Fruit fly (Drosophila melanogaster) whole organism, wandering third instar larva: ENCODE data around the gene SF2.

ENCODE experiments used
- Abd-B ChIP-seq: fragments of >200 bp; optimal IDR thresholded peaks from 2 replicates; lab custom pipeline; 2017; ENCODE audit warnings: missing biosample characterization, missing genetic modification characterization
- CG32264 ChIP-seq: fragments of 200-800 bp; sonication (Bioruptor generic); optimal IDR thresholded peaks from 2 replicates; lab custom pipeline; 2016; ENCODE audit warnings: missing biosample characterization, missing genetic modification characterization
- CG9705 ChIP-seq: fragments of 200-800 bp; sonication (Bioruptor generic); optimal IDR thresholded peaks from 2 replicates; lab custom pipeline; 2018; ENCODE audit warnings: missing biosample characterization, mild to moderate bottlenecking, missing genetic modification characterization
- CrebA ChIP-seq: fragments of 200-800 bp; sonication (Bioruptor generic); optimal IDR thresholded peaks from 2 replicates; lab custom pipeline; 2016; ENCODE audit warnings: missing biosample characterization, mild to moderate bottlenecking, missing genetic modification characterization, borderline replicate concordance
- Dfd ChIP-seq: fragments of >200 bp; optimal IDR thresholded peaks from 2 replicates; lab custom pipeline; 2017; ENCODE audit warnings: missing biosample characterization, missing genetic modification characterization
- Dif ChIP-seq: fragments of 200-275, 200-300 bp; sonication (Bioruptor generic); optimal IDR thresholded peaks from 2 replicates; lab custom pipeline; 2018; ENCODE audit warnings: missing biosample characterization, missing genetic modification characterization; ENCODE audit not compliant: partially characterized antibody
- GATAd ChIP-seq: sonication (Bioruptor generic); optimal IDR thresholded peaks from 2 replicates; lab custom pipeline; 2016; ENCODE audit warnings: missing biosample characterization, missing genetic modification characterization
- HLH106 ChIP-seq: fragments of 200-800 bp; optimal IDR thresholded peaks from 3 replicates; lab custom pipeline; 2019; ENCODE audit warnings: missing biosample characterization, mild to moderate bottlenecking, missing genetic modification characterization, moderate library complexity
- Hnf4 ChIP-seq: fragments of 200-800 bp; sonication (Bioruptor generic); optimal IDR thresholded peaks from 2 replicates; lab custom pipeline; 2016; ENCODE audit warnings: missing biosample characterization, mild to moderate bottlenecking, missing genetic modification characterization
- Hr78 ChIP-seq: fragments of >200 bp; optimal IDR thresholded peaks from 2 replicates; lab custom pipeline; 2017; ENCODE audit warnings: missing biosample characterization, missing genetic modification characterization
- Hr83 ChIP-seq: fragments of 200-300 bp; sonication (Bioruptor generic); optimal IDR thresholded peaks from 2 replicates; lab custom pipeline; 2016; ENCODE audit warnings: missing biosample characterization, mild to moderate bottlenecking, missing genetic modification characterization, moderate library complexity; ENCODE audit not compliant: poor library complexity, severe bottlenecking
- Jra ChIP-seq: sonication (Bioruptor generic); optimal IDR thresholded peaks from 2 replicates; lab custom pipeline; 2016; ENCODE audit warnings: missing biosample characterization, missing genetic modification characterization
- Myc ChIP-seq: fragments of >200 bp; optimal IDR thresholded peaks from 2 replicates; lab custom pipeline; 2017
- N ChIP-seq: fragments of >200 bp; optimal IDR thresholded peaks from 2 replicates; lab custom pipeline; 2018; ENCODE audit warnings: missing biosample characterization, missing external identifiers, missing genetic modification characterization
- Rel ChIP-seq, 2 experiments: fragments of 200-800 bp; sonication (Bioruptor generic) in 1 of 2; optimal IDR thresholded peaks; 2 replicates in 1 of 2; 3 replicates in 1 of 2; lab custom pipeline; 2016 to 2019; ENCODE audit warnings: mild to moderate bottlenecking in 2 of 2, missing biosample characterization in 2 of 2, missing genetic modification characterization in 2 of 2, moderate library complexity in 1 of 2
- Sp1 ChIP-seq: fragments of 200-800 bp; sonication (Bioruptor generic); optimal IDR thresholded peaks from 3 replicates; lab custom pipeline; 2019; ENCODE audit warnings: missing biosample characterization, mild to moderate bottlenecking, missing genetic modification characterization, moderate library complexity
- Vsx2 ChIP-seq: fragments of 200-300, 225-300 bp; sonication (Bioruptor generic); optimal IDR thresholded peaks from 2 replicates; lab custom pipeline; 2018; ENCODE audit warnings: missing biosample characterization, missing genetic modification characterization; ENCODE audit not compliant: partially characterized antibody
- br ChIP-seq: fragments of 200-800 bp; sonication (Bioruptor generic); optimal IDR thresholded peaks from 2 replicates; lab custom pipeline; 2016; ENCODE audit warnings: missing biosample characterization, missing genetic modification characterization
- brk ChIP-seq: fragments of 200-800 bp; sonication (Bioruptor generic); optimal IDR thresholded peaks from 2 replicates; lab custom pipeline; 2016; ENCODE audit warnings: missing biosample characterization, mild to moderate bottlenecking, missing genetic modification characterization
- dl ChIP-seq, 2 experiments: fragments of 175-275, 200-275 bp in 1 of 2; fragments of 200-275 bp in 1 of 2; sonication (Bioruptor generic); optimal IDR thresholded peaks; lab custom pipeline; 2018; ENCODE audit warnings: mild to moderate bottlenecking in 2 of 2, missing biosample characterization in 2 of 2, missing genetic modification characterization in 2 of 2, moderate library complexity in 2 of 2; ENCODE audit not compliant: partially characterized antibody in 2 of 2, insufficient read depth in 1 of 2
- dmrt93B ChIP-seq: fragments of 200-800 bp; sonication (Bioruptor generic); optimal IDR thresholded peaks from 2 replicates; lab custom pipeline; 2018; ENCODE audit warnings: missing biosample characterization, mild to moderate bottlenecking, missing genetic modification characterization
- dsf ChIP-seq: sonication (Bioruptor generic); optimal IDR thresholded peaks from 2 replicates; lab custom pipeline; 2016; ENCODE audit warnings: missing biosample characterization, missing genetic modification characterization, borderline replicate concordance
- ey ChIP-seq: fragments of 200-800 bp; sonication (Bioruptor generic); optimal IDR thresholded peaks from 2 replicates; lab custom pipeline; 2016; ENCODE audit warnings: missing biosample characterization, missing genetic modification characterization
- foxo ChIP-seq, 2 experiments: fragments of 200-800 bp; sonication (Bioruptor generic); optimal IDR thresholded peaks; 2 replicates in 1 of 2; 3 replicates in 1 of 2; lab custom pipeline; 2016 to 2017; ENCODE audit warnings: missing biosample characterization in 2 of 2, missing genetic modification characterization in 2 of 2
- fru ChIP-seq: fragments of 200-800 bp; sonication (Bioruptor generic); optimal IDR thresholded peaks from 3 replicates; lab custom pipeline; 2016; ENCODE audit warnings: missing biosample characterization, mild to moderate bottlenecking, missing genetic modification characterization
- h ChIP-seq: fragments of 200-800 bp; sonication (Bioruptor generic); optimal IDR thresholded peaks from 3 replicates; lab custom pipeline; 2016; ENCODE audit warnings: missing biosample characterization, mild to moderate bottlenecking, missing genetic modification characterization
- jim ChIP-seq: fragments of 175-275, 200-325 bp; sonication (Bioruptor generic); optimal IDR thresholded peaks from 2 replicates; lab custom pipeline; 2016; ENCODE audit warnings: missing biosample characterization, mild to moderate bottlenecking, missing genetic modification characterization
- pan ChIP-seq: fragments of >200 bp; optimal IDR thresholded peaks from 2 replicates; lab custom pipeline; 2017
- psq ChIP-seq: fragments of 200-800 bp; sonication (Bioruptor generic); optimal IDR thresholded peaks from 3 replicates; lab custom pipeline; 2017; ENCODE audit warnings: missing biosample characterization, mild to moderate bottlenecking, missing genetic modification characterization, moderate library complexity
- rgr ChIP-seq: fragments of 200-800 bp; sonication (Bioruptor generic); optimal IDR thresholded peaks from 3 replicates; lab custom pipeline; 2016; ENCODE audit warnings: missing biosample characterization, mild to moderate bottlenecking, missing genetic modification characterization
- sage ChIP-seq: fragments of 200-800 bp; sonication (Bioruptor generic); optimal IDR thresholded peaks from 2 replicates; lab custom pipeline; 2016; ENCODE audit warnings: missing biosample characterization, mild to moderate bottlenecking, missing genetic modification characterization
- sv ChIP-seq: fragments of 200-800 bp; sonication (Bioruptor generic); optimal IDR thresholded peaks from 3 replicates; lab custom pipeline; 2016; ENCODE audit warnings: missing biosample characterization, missing genetic modification characterization
- tai ChIP-seq: sonication (Bioruptor generic); optimal IDR thresholded peaks from 2 replicates; lab custom pipeline; 2016; ENCODE audit warnings: missing biosample characterization, missing genetic modification characterization
- usp ChIP-seq: fragments of >200 bp; optimal IDR thresholded peaks from 2 replicates; lab custom pipeline; 2017; ENCODE audit warnings: missing biosample characterization, missing genetic modification characterization
- woc ChIP-seq: sonication (Bioruptor generic); optimal IDR thresholded peaks from 2 replicates; lab custom pipeline; 2016; ENCODE audit warnings: missing biosample characterization, mild to moderate bottlenecking, missing genetic modification characterization

SF2 gene

DNA sequence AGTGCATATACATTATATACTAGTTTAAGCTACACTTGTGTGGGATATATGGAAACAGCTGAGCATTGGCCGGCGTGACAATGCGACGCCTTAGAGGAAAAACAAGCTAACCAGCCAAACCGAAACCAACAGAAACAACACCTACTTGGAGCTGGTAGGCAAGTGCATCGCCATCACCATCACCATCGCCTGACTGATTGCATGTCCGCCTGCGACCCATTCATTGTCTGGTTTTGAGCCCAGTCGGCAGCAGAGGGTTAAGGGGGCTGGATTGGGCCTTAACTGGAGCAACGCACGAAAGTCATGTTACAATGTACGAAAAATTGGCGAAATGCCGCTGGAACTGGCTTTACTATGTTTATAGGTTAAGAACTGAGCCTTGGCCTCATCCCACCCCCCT is 45.3 kb upstream of the SF2 start:
- TF ChIP-seq Dif (no peak), ey (GFP tag; lab: Kevin White, UChicago) (no peak), rgr (no peak), CG32264 (GFP tag; lab: Kevin White, UChicago) (no peak), psq (GFP tag; lab: Kevin White, UChicago) (no peak), Sp1 (GFP tag; lab: Kevin White, UChicago) (no peak), brk (GFP tag; lab: Kevin White, UChicago) (no peak), pan (lab: Kevin White, UChicago) (no peak), sage (GFP tag; lab: Kevin White, UChicago) (no peak), Vsx2 (GFP tag; lab: Kevin White, UChicago) (no peak), Myc (lab: Kevin White, UChicago) (no peak), woc (GFP tag; lab: Kevin White, UChicago) (no peak), Jra (GFP tag; lab: Kevin White, UChicago) (no peak), Hr83 (no peak), Hr78 (no peak), GATAd (GFP tag; lab: Kevin White, UChicago) (no peak), jim (GFP tag; lab: Kevin White, UChicago) (no peak)

dm6 chr3R:16385586-16385985 is 43.8 kb upstream of the SF2 start:
- TF ChIP-seq h = no peak
- no peak for TF ChIP-seq Dfd (GFP tag; lab: Kevin White, UChicago)
- TF ChIP-seq fru (GFP tag; lab: Kevin White, UChicago) = no peak
- no peak for TF ChIP-seq Vsx2 (GFP tag; lab: Kevin White, UChicago)
- TF ChIP-seq foxo (GFP tag; optimal IDR thresholded peaks at IDR 0.05; lab: Kevin White, UChicago) = no peak
- TF ChIP-seq sv = no peak
- no peak for TF ChIP-seq GATAd (GFP tag; lab: Kevin White, UChicago)
- TF ChIP-seq Hnf4 (GFP tag; lab: Kevin White, UChicago) = no peak
- TF ChIP-seq Hr83 = no peak
- no peak for TF ChIP-seq Abd-B (GFP tag; lab: Kevin White, UChicago)
- TF ChIP-seq dsf (GFP tag; lab: Kevin White, UChicago) = no peak
- no peak for TF ChIP-seq Myc (lab: Kevin White, UChicago)

DNA sequence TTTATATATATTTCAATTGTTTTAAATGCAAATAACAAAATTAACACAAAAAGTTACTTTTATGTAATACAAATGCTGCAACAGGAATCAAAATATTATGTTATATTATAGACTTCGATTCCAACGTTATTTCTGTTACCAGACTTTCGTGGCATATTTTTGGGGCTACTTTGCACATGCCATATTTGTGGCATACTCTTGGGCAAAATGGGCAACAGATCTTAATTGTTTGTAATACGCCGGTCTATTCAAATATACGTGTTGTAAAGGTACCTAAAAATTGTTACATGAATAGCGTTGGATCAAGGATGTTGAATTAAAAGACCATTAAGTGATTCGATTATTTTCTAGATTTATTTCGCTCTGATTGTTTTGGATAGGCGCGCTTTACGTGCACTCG is 32.3 kb upstream of the SF2 start:
- TF ChIP-seq tai (no peak), Myc (lab: Kevin White, UChicago) (peak; percentile 85), Dif (peak; percentile 48), Vsx2 (GFP tag; lab: Kevin White, UChicago) (peak; percentile 39), Dfd (GFP tag; lab: Kevin White, UChicago) (no peak), N (GFP tag; lab: Kevin White, UChicago) (peak; percentile 81), ey (GFP tag; lab: Kevin White, UChicago) (no peak)

dm6 chr3R:16370433-16370832 is 28.6 kb upstream of the SF2 start, which contains the start of gene CG10317:
CG10317 (minus strand) TSS chr3R:16370533.
- TF ChIP-seq Sp1 (GFP tag; lab: Kevin White, UChicago) = no peak
- no peak for TF ChIP-seq sage (GFP tag; lab: Kevin White, UChicago)
- no peak for TF ChIP-seq usp
- no peak for TF ChIP-seq CrebA
- TF ChIP-seq pan (lab: Kevin White, UChicago) = no peak
- TF ChIP-seq Rel (GFP tag; optimal IDR thresholded peaks at IDR 0.05; lab: Kevin White, UChicago) = no peak
- no peak for TF ChIP-seq Rel (tag; optimal IDR thresholded peaks at IDR 0.05; lab: Kevin White, UChicago)
- TF ChIP-seq, all 38 proteins: peak for 0

DNA sequence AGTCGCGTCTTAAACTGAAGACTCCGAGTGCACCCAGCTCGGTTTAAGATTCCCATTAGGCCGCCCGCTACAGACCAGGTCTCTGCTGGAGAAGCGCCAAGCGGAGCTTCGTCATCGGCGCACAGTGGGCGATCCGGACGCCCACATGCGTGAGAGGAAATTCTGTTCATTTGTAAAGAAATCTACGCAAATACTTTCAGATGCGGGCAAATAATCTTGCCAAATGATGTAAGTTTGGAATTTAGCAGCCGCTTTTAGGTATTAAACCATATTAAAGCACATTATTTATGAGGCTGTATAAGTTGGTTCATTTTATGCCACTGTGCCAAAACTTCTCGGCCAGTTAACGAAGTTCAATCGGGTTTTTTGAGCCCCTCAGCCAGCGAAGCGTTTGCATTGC is 26.5 kb upstream of the SF2 start, which contains the start of gene js:
js (minus strand) TSS at position 19 of the 400 bp plus-strand sequence.
- TF ChIP-seq dl (GFP tag; optimal IDR thresholded peaks at IDR 0.05; lab: Kevin White, UChicago; ENCODE audit: insufficient read depth in 1 of 2, partially characterized antibody in 2 of 2) = no peak
- no peak for TF ChIP-seq Rel (GFP tag; optimal IDR thresholded peaks at IDR 0.05; lab: Kevin White, UChicago)
- no peak for TF ChIP-seq Rel (tag; optimal IDR thresholded peaks at IDR 0.05; lab: Kevin White, UChicago)
- no peak for TF ChIP-seq GATAd (GFP tag; lab: Kevin White, UChicago)
- no peak for TF ChIP-seq Dfd (GFP tag; lab: Kevin White, UChicago)
- TF ChIP-seq HLH106 (tag; lab: Kevin White, UChicago) = no peak
- TF ChIP-seq brk (GFP tag; lab: Kevin White, UChicago) = no peak
- no peak for TF ChIP-seq h
- TF ChIP-seq N (GFP tag; lab: Kevin White, UChicago) = no peak
- TF ChIP-seq CG32264 (GFP tag; lab: Kevin White, UChicago) = no peak
- no peak for TF ChIP-seq CG9705 (GFP tag; lab: Kevin White, UChicago)
- no peak for TF ChIP-seq Myc (lab: Kevin White, UChicago)
- TF ChIP-seq psq (GFP tag; lab: Kevin White, UChicago) = no peak
- no peak for TF ChIP-seq Jra (GFP tag; lab: Kevin White, UChicago)
- TF ChIP-seq Dif = no peak
- TF ChIP-seq sage (GFP tag; lab: Kevin White, UChicago) = no peak
- TF ChIP-seq sv = no peak
- no peak for TF ChIP-seq dmrt93B (GFP tag; lab: Kevin White, UChicago)
- no peak for TF ChIP-seq br (GFP tag; lab: Kevin White, UChicago)
